Worm (Caenorhabditis elegans) whole organism, late embryonic: ENCODE measurements around the gene fbxc-21.
"Not testable (repeated sequence)": the region's sequence is repeated elsewhere in the genome, so short reads cannot be mapped to it uniquely, and the experiment has no call there.

Experiments
- F13H6.1 ChIP-seq: sonication (generic microtip); optimal IDR thresholded peaks from 2 replicates; lab custom pipeline; 2016; ENCODE audit warnings: missing genetic modification characterization, missing compliant biosample characterization
- ama-1 ChIP-seq: fragments of 150-350 bp; optimal IDR thresholded peaks from 2 replicates; lab custom pipeline; 2014
- ceh-30 ChIP-seq: fragments of 150-350 bp; optimal IDR thresholded peaks from 2 replicates; lab custom pipeline; 2014; ENCODE audit warnings: missing biosample characterization, missing genetic modification characterization
- ceh-6 ChIP-seq: fragments of 200-800 bp; sonication (Bioruptor generic); optimal IDR thresholded peaks from 2 replicates; lab custom pipeline; 2018; ENCODE audit warnings: mild to moderate bottlenecking, missing genetic modification characterization, missing compliant biosample characterization
- elt-4 ChIP-seq: sonication (generic microtip); optimal IDR thresholded peaks from 2 replicates; lab custom pipeline; 2016; ENCODE audit warnings: missing genetic modification characterization, missing compliant biosample characterization
- hlh-8 ChIP-seq: sonication (generic microtip); optimal IDR thresholded peaks from 2 replicates; lab custom pipeline; 2016; ENCODE audit warnings: missing genotype, missing genetic modification characterization, missing compliant biosample characterization
- lim-6 ChIP-seq: sonication (generic microtip); optimal IDR thresholded peaks from 2 replicates; lab custom pipeline; 2016; ENCODE audit warnings: missing genetic modification characterization, missing compliant biosample characterization
- pag-3 ChIP-seq: sonication (generic microtip); optimal IDR thresholded peaks from 2 replicates; lab custom pipeline; 2016; ENCODE audit warnings: missing compliant biosample characterization, missing genetic modification characterization, borderline replicate concordance
- pax-1 ChIP-seq: fragments of 150-350 bp; optimal IDR thresholded peaks from 2 replicates; lab custom pipeline; 2014; ENCODE audit warnings: missing biosample characterization, missing genetic modification characterization
- ref-2 ChIP-seq: sonication (generic microtip); optimal IDR thresholded peaks from 2 replicates; lab custom pipeline; 2016; ENCODE audit warnings: missing genetic modification characterization, missing compliant biosample characterization
- unc-3 ChIP-seq, 2 experiments: fragments of 200-800 bp in 1 of 2; sonication (Bioruptor generic) in 1 of 2; sonication (generic microtip) in 1 of 2; conservative IDR thresholded peaks in 1 of 2; optimal IDR thresholded peaks in 1 of 2; 2 replicates each; pipeline versions ENCODE4 v1.3.6 to Lab custom; 2016 to 2022; ENCODE audit warnings: missing compliant biosample characterization in 2 of 2, missing genetic modification characterization in 2 of 2, missing genetic modification reagents in 1 of 2
- zip-5 ChIP-seq: sonication (generic microtip); optimal IDR thresholded peaks from 2 replicates; lab custom pipeline; 2016; ENCODE audit warnings: missing genetic modification characterization, missing compliant biosample characterization
- ztf-16 ChIP-seq: sonication (generic microtip); optimal IDR thresholded peaks from 2 replicates; lab custom pipeline; 2017; ENCODE audit warnings: missing genetic modification characterization, missing compliant biosample characterization

DNA sequence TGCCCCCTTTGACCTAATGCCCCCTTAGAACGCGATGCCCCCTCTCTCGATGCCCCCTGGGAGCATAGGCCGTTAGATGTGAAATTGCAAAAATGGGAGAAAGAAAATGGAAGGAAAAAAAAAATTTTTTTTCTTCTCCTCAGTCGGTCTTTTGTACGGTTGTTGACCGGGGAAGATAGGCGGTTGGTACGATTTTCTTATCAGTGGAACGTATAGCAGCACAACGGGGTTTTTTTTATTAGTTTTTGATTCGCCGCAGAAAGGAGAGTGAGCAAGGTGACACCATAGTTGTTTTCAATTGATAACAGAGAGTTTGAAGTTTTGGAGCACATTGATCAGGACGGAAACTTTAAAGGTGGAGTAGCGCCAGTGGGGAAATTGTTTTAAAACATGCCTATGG, 33.0 kb downstream of the fbxc-21 start:
- TF ChIP-seq hlh-8 (tag; lab: Kevin White, UChicago); ama-1 (lab: Kevin White, UChicago); ztf-16 (tag; lab: Kevin White, UChicago); pax-1 (tag; lab: Kevin White, UChicago); pag-3; lim-6; zip-5 (tag; lab: Kevin White, UChicago); ref-2 (tag; lab: Kevin White, UChicago); unc-3 (GFP tag; conservative IDR thresholded peaks at IDR 0.05; lab: Robert Waterston, UW); unc-3 (tag; optimal IDR thresholded peaks at IDR 0.05; lab: Kevin White, UChicago); ceh-6 (GFP tag; lab: Kevin White, UChicago); elt-4 (tag; lab: Kevin White, UChicago); ceh-30 (tag; lab: Kevin White, UChicago); F13H6.1 (tag; lab: Kevin White, UChicago): not testable (repeated sequence)
